Worm (Caenorhabditis elegans) whole organism, L1 larva: ENCODE measurements around the gene W02B12.1.

Source experiments
- C04F5.9 ChIP-seq: sonication (generic microtip); optimal IDR thresholded peaks from 2 replicates; lab custom pipeline; 2016; ENCODE audit warnings: missing genetic modification characterization, missing compliant biosample characterization
- C34B4.2 ChIP-seq: sonication (generic microtip); optimal IDR thresholded peaks from 2 replicates; lab custom pipeline; 2017; ENCODE audit warnings: mild to moderate bottlenecking, missing genetic modification characterization, missing compliant biosample characterization
- ama-1 ChIP-seq: fragments of 150-350 bp; optimal IDR thresholded peaks from 2 replicates; lab custom pipeline; 2014
- ceh-8 ChIP-seq: fragments of 200-800 bp; sonication (Bioruptor generic); optimal IDR thresholded peaks from 2 replicates; lab custom pipeline; 2018; ENCODE audit warnings: mild to moderate bottlenecking, missing genetic modification characterization, moderate library complexity, missing compliant biosample characterization
- ceh-88 ChIP-seq: fragments of 200-800 bp; sonication (Bioruptor generic); IDR thresholded peaks from 2 replicates; pipeline ENCODE4 v1.3.6; 2022; ENCODE audit warnings: missing genetic modification characterization, missing compliant biosample characterization
- ceh-90 ChIP-seq: sonication (generic microtip); optimal IDR thresholded peaks from 2 replicates; lab custom pipeline; 2016; ENCODE audit warnings: missing genetic modification characterization, missing compliant biosample characterization
- dpl-1 ChIP-seq, 3 experiments: fragments of 150-350 bp in 2 of 3; sonication (generic microtip) in 1 of 3; optimal IDR thresholded peaks; 2 replicates each; lab custom pipeline; 2014 to 2017; ENCODE audit warnings: missing biosample characterization in 3 of 3, missing genetic modification characterization in 3 of 3, missing genetic modification reagents in 3 of 3
- dsc-1 ChIP-seq: sonication (generic microtip); optimal IDR thresholded peaks from 2 replicates; lab custom pipeline; 2016; ENCODE audit warnings: mild to moderate bottlenecking, missing genetic modification characterization, missing compliant biosample characterization
- efl-1 ChIP-seq, 4 experiments: fragments of 150-350 bp; optimal IDR thresholded peaks in 3 of 4; peaks in 1 of 4; 1 replicate in 1 of 4; 2 replicates in 3 of 4; lab custom pipeline; 2014; ENCODE audit warnings: missing biosample characterization in 2 of 4, missing genetic modification characterization in 2 of 4, missing genetic modification reagents in 2 of 4
- efl-3 ChIP-seq: fragments of 200-800 bp; sonication (Bioruptor generic); optimal IDR thresholded peaks from 2 replicates; lab custom pipeline; 2018; ENCODE audit warnings: mild to moderate bottlenecking, missing genetic modification characterization, missing compliant biosample characterization
- egl-27 ChIP-seq, 2 experiments: fragments of 150-350 bp in 1 of 2; sonication (generic microtip); optimal IDR thresholded peaks; 3 replicates each; lab custom pipeline; 2017 to 2018; ENCODE audit warnings: missing biosample characterization in 2 of 2, missing genetic modification characterization in 2 of 2, missing genetic modification reagents in 2 of 2
- fkh-8 ChIP-seq: sonication (generic microtip); optimal IDR thresholded peaks from 2 replicates; lab custom pipeline; 2016; ENCODE audit warnings: mild to moderate bottlenecking, missing genetic modification characterization, missing compliant biosample characterization
- fos-1 ChIP-seq: fragments of 150-350 bp; optimal IDR thresholded peaks from 2 replicates; lab custom pipeline; 2014; ENCODE audit warnings: missing biosample characterization, missing genetic modification characterization
- grh-1 ChIP-seq: fragments of 200-800 bp; sonication (Bioruptor generic); IDR thresholded peaks from 2 replicates; pipeline ENCODE4 v1.3.6; 2022; ENCODE audit warnings: missing genetic modification reagents, missing genetic modification characterization, missing compliant biosample characterization
- irx-1 ChIP-seq: sonication (generic microtip); optimal IDR thresholded peaks from 2 replicates; lab custom pipeline; 2016; ENCODE audit warnings: missing genetic modification characterization, missing compliant biosample characterization
- isw-1 ChIP-seq: fragments of 200-800 bp; sonication (Bioruptor generic); IDR thresholded peaks from 2 replicates; pipeline ENCODE4 v1.3.6; 2022; ENCODE audit warnings: missing genetic modification characterization, missing compliant biosample characterization
- jun-1 ChIP-seq: fragments of 150-350 bp; optimal IDR thresholded peaks from 2 replicates; lab custom pipeline; 2014; ENCODE audit warnings: missing biosample characterization, missing genetic modification reagents, missing genetic modification characterization
- lin-13 ChIP-seq: fragments of 150-350 bp; optimal IDR thresholded peaks from 2 replicates; lab custom pipeline; 2014; ENCODE audit warnings: missing biosample characterization, missing genetic modification reagents, missing genetic modification characterization
- lin-14 ChIP-seq: fragments of 200-800 bp; sonication (Bioruptor generic); optimal IDR thresholded peaks from 2 replicates; lab custom pipeline; 2018; ENCODE audit warnings: mild to moderate bottlenecking, missing genetic modification characterization, moderate library complexity, missing compliant biosample characterization
- lin-15B ChIP-seq: fragments of 150-350 bp; sonication (generic microtip); optimal IDR thresholded peaks from 3 replicates; lab custom pipeline; 2014; ENCODE audit warnings: missing biosample characterization, missing genetic modification characterization
- lir-3 ChIP-seq: sonication (generic microtip); optimal IDR thresholded peaks from 2 replicates; lab custom pipeline; 2016; ENCODE audit warnings: mild to moderate bottlenecking, missing genetic modification characterization, moderate library complexity, missing compliant biosample characterization; ENCODE audit not compliant: poor library complexity
- lsy-2 ChIP-seq, 2 experiments: fragments of 150-350 bp; optimal IDR thresholded peaks; 2 replicates each; lab custom pipeline; 2014; ENCODE audit warnings: missing biosample characterization in 2 of 2, missing genetic modification characterization in 2 of 2
- mef-2 ChIP-seq: fragments of 150-350 bp; optimal IDR thresholded peaks from 2 replicates; lab custom pipeline; 2014; ENCODE audit warnings: missing biosample characterization, missing genetic modification characterization
- nhr-11 ChIP-seq: fragments of 150-350 bp; optimal IDR thresholded peaks from 2 replicates; lab custom pipeline; 2014; ENCODE audit warnings: missing biosample characterization, missing genetic modification characterization
- nhr-19 ChIP-seq: fragments of 200-800 bp; sonication (Bioruptor generic); conservative IDR thresholded peaks from 2 replicates; pipeline ENCODE4 v1.3.6; 2022; ENCODE audit warnings: missing genetic modification characterization, missing compliant biosample characterization
- nhr-20 ChIP-seq: sonication (generic microtip); optimal IDR thresholded peaks from 2 replicates; lab custom pipeline; 2016; ENCODE audit warnings: mild to moderate bottlenecking, missing genetic modification characterization, missing compliant biosample characterization
- nhr-237 ChIP-seq: fragments of 150-350 bp; optimal IDR thresholded peaks from 2 replicates; lab custom pipeline; 2014; ENCODE audit warnings: missing biosample characterization, missing genetic modification characterization
- nhr-47 ChIP-seq: sonication (generic microtip); optimal IDR thresholded peaks from 2 replicates; lab custom pipeline; 2016; ENCODE audit warnings: mild to moderate bottlenecking, missing genetic modification characterization, moderate library complexity, missing compliant biosample characterization
- nhr-71 ChIP-seq: sonication (generic microtip); optimal IDR thresholded peaks from 2 replicates; lab custom pipeline; 2016; ENCODE audit warnings: mild to moderate bottlenecking, missing genetic modification characterization, moderate library complexity, missing compliant biosample characterization
- nhr-76 ChIP-seq: sonication (generic microtip); optimal IDR thresholded peaks from 2 replicates; lab custom pipeline; 2017; ENCODE audit warnings: missing biosample characterization, missing genetic modification characterization
- nhr-84 ChIP-seq: sonication (generic microtip); optimal IDR thresholded peaks from 2 replicates; lab custom pipeline; 2017; ENCODE audit warnings: missing biosample characterization, missing genetic modification characterization
- nhr-85 ChIP-seq: sonication (generic microtip); peaks from one replicate; lab custom pipeline; 2016; ENCODE audit warnings: missing genetic modification characterization, inconsistent platforms, missing compliant biosample characterization
- pag-3 ChIP-seq: sonication (generic microtip); optimal IDR thresholded peaks from 2 replicates; lab custom pipeline; 2017; ENCODE audit warnings: missing genetic modification characterization, mild to moderate bottlenecking, missing compliant biosample characterization, antibody characterized with exemption, borderline replicate concordance; ENCODE audit not compliant: insufficient read depth
- pax-3 ChIP-seq: fragments of 200-800 bp; sonication (Bioruptor generic); optimal IDR thresholded peaks from 2 replicates; lab custom pipeline; 2018; ENCODE audit warnings: mild to moderate bottlenecking, missing genetic modification characterization, moderate library complexity, missing compliant biosample characterization
- rnt-1 ChIP-seq: sonication (generic microtip); optimal IDR thresholded peaks from 2 replicates; lab custom pipeline; 2016; ENCODE audit warnings: mild to moderate bottlenecking, missing genetic modification characterization, moderate library complexity, missing compliant biosample characterization
- snpc-4 ChIP-seq: fragments of 150-350 bp; optimal IDR thresholded peaks from 2 replicates; lab custom pipeline; 2014; ENCODE audit warnings: missing biosample characterization, missing genetic modification characterization
- snu-23 ChIP-seq: sonication (generic microtip); optimal IDR thresholded peaks from 2 replicates; lab custom pipeline; 2016; ENCODE audit warnings: missing genetic modification characterization, missing compliant biosample characterization
- sox-4 ChIP-seq: sonication (generic microtip); optimal IDR thresholded peaks from 2 replicates; lab custom pipeline; 2016; ENCODE audit warnings: missing genetic modification characterization, missing compliant biosample characterization
- tbx-2 ChIP-seq: sonication (generic microtip); optimal IDR thresholded peaks from 2 replicates; lab custom pipeline; 2016; ENCODE audit warnings: missing genetic modification characterization, missing compliant biosample characterization
- unc-130 ChIP-seq: fragments of 150-350 bp; optimal IDR thresholded peaks from 2 replicates; lab custom pipeline; 2017; ENCODE audit warnings: missing biosample characterization, missing genetic modification characterization, inconsistent platforms
- unc-30 ChIP-seq: sonication (generic microtip); optimal IDR thresholded peaks from 2 replicates; lab custom pipeline; 2017; ENCODE audit warnings: missing biosample characterization, missing genetic modification characterization
- unc-62 ChIP-seq: fragments of 150-350 bp; optimal IDR thresholded peaks from 2 replicates; lab custom pipeline; 2014; ENCODE audit warnings: missing biosample characterization, missing genetic modification reagents, missing genetic modification characterization
- unc-98 ChIP-seq: fragments of 200-800 bp; sonication (Bioruptor generic); IDR thresholded peaks from 2 replicates; pipeline ENCODE4 v1.3.6; 2022; ENCODE audit warnings: missing genetic modification characterization, missing compliant biosample characterization
- vab-15 ChIP-seq: sonication (generic microtip); optimal IDR thresholded peaks from 2 replicates; lab custom pipeline; 2017; ENCODE audit warnings: missing genotype, mild to moderate bottlenecking, missing genetic modification characterization, missing compliant biosample characterization
- xbp-1 ChIP-seq: sonication (generic microtip); optimal IDR thresholded peaks from 2 replicates; lab custom pipeline; 2016; ENCODE audit warnings: missing genetic modification characterization, missing compliant biosample characterization
- zag-1 ChIP-seq: fragments of 150-350 bp; optimal IDR thresholded peaks from 2 replicates; lab custom pipeline; 2014; ENCODE audit warnings: missing biosample characterization, missing genetic modification characterization
- zip-4 ChIP-seq: fragments of 200-800 bp; sonication (Bioruptor generic); optimal IDR thresholded peaks from 2 replicates; lab custom pipeline; 2018; ENCODE audit warnings: mild to moderate bottlenecking, missing genetic modification characterization, moderate library complexity, missing compliant biosample characterization

Gene W02B12.1

ce11 chrII:11459883-11460282 is 11.1 kb downstream of the W02B12.1 start:
- TF ChIP-seq efl-1 (optimal IDR thresholded peaks at IDR 0.05; lab: Kevin White, UChicago) (no peak), efl-1 (GFP tag; optimal IDR thresholded peaks at IDR 0.05 in 1 of 2; lab: Kevin White, UChicago) (peak in 1 of 2 experiments; percentile 38), lin-15B (tag; lab: Kevin White, UChicago) (no peak), ama-1 (lab: Kevin White, UChicago) (no peak)

- TF ChIP-seq ceh-90 (tag; lab: Kevin White, UChicago), result peak; percentile 46
- TF ChIP-seq lsy-2 (tag; optimal IDR thresholded peaks at IDR 0.05; lab: Kevin White, UChicago), result peak in 1 of 2 experiments; percentile 9
- no peak for TF ChIP-seq nhr-47 (tag; lab: Kevin White, UChicago)
- TF ChIP-seq lir-3 (tag; lab: Kevin White, UChicago), result peak; percentile 41
- no peak for TF ChIP-seq irx-1 (tag; lab: Kevin White, UChicago)
- TF ChIP-seq dpl-1 (GFP tag; optimal IDR thresholded peaks at IDR 0.05; lab: Kevin White, UChicago), result peak in 1 of 3 experiments; percentile 27
- no peak for TF ChIP-seq snu-23 (GFP tag; lab: Kevin White, UChicago)
- peak; percentile 9 to 31 for TF ChIP-seq efl-1 (optimal IDR thresholded peaks at IDR 0.05; lab: Kevin White, UChicago)
- peak; percentile 8 to 56 for TF ChIP-seq efl-1 (GFP tag; optimal IDR thresholded peaks at IDR 0.05 in 1 of 2; lab: Kevin White, UChicago)
- no peak for TF ChIP-seq mef-2 (tag; lab: Kevin White, UChicago)
- no peak for TF ChIP-seq snpc-4 (tag; lab: Kevin White, UChicago)
- TF ChIP-seq rnt-1 (tag; lab: Kevin White, UChicago), result peak; percentile 15
- no peak for TF ChIP-seq zag-1 (tag; lab: Kevin White, UChicago)
- TF ChIP-seq nhr-237 (tag; lab: Kevin White, UChicago), result no peak
- TF ChIP-seq pax-3 (tag; lab: Kevin White, UChicago), result no peak
- no peak for TF ChIP-seq tbx-2 (tag; lab: Kevin White, UChicago)
Observed at ce11 chrII:11463899-11464298, 15.1 kb downstream of the W02B12.1 start.

- peak; percentile 42 for TF ChIP-seq jun-1
- no peak for TF ChIP-seq unc-62 (GFP tag; lab: Kevin White, UChicago)
- TF ChIP-seq C34B4.2, result no peak
- peak; percentile 87 for TF ChIP-seq lin-14 (GFP tag; lab: Kevin White, UChicago)
- no peak for TF ChIP-seq C04F5.9 (tag; lab: Kevin White, UChicago)
- no peak for TF ChIP-seq egl-27 (tag; optimal IDR thresholded peaks at IDR 0.05; lab: Kevin White, UChicago)
- TF ChIP-seq sox-4 (tag; lab: Kevin White, UChicago), result no peak
- peak; percentile 83 for TF ChIP-seq nhr-85
- TF ChIP-seq nhr-19 (GFP tag; lab: Robert Waterston, UW), result peak; percentile 33
- TF ChIP-seq nhr-11 (tag; lab: Kevin White, UChicago), result no peak
- TF ChIP-seq unc-98 (GFP tag; lab: Robert Waterston, UW), result no peak
- no peak for TF ChIP-seq fos-1 (tag; lab: Kevin White, UChicago)
- no peak for TF ChIP-seq vab-15 (tag; lab: Kevin White, UChicago)
- no peak for TF ChIP-seq isw-1 (GFP tag; lab: Robert Waterston, UW)
- peak; percentile 68 for TF ChIP-seq nhr-20
- no peak for TF ChIP-seq lin-15B (tag; lab: Kevin White, UChicago)
- no peak for TF ChIP-seq ceh-88 (GFP tag; lab: Robert Waterston, UW)
- TF ChIP-seq pag-3 (tag; lab: Kevin White, UChicago), result no peak
- TF ChIP-seq zip-4, result no peak
- peak; percentile 60 for TF ChIP-seq snu-23 (GFP tag; lab: Kevin White, UChicago)
- TF ChIP-seq xbp-1 (tag; lab: Kevin White, UChicago), result peak; percentile 24
- no peak for TF ChIP-seq fkh-8 (tag; lab: Kevin White, UChicago)
- peak; percentile 36 for TF ChIP-seq dsc-1 (tag; lab: Kevin White, UChicago)
- no peak for TF ChIP-seq grh-1 (GFP tag; lab: Robert Waterston, UW)
- TF ChIP-seq nhr-71 (tag; lab: Kevin White, UChicago), result peak; percentile 57
- TF ChIP-seq lin-13 (GFP tag; lab: Kevin White, UChicago), result no peak
- TF ChIP-seq ceh-8, result no peak
- no peak for TF ChIP-seq unc-30 (tag; lab: Kevin White, UChicago)
- TF ChIP-seq lir-3 (tag; lab: Kevin White, UChicago), result peak; percentile 32
- TF ChIP-seq efl-3 (GFP tag; lab: Kevin White, UChicago), result no peak
- TF ChIP-seq unc-130 (tag; lab: Kevin White, UChicago), result no peak
- TF ChIP-seq nhr-47 (tag; lab: Kevin White, UChicago), result peak; percentile 16
- no peak for TF ChIP-seq nhr-76 (tag; lab: Kevin White, UChicago)
- peak; percentile 28 to 57 for TF ChIP-seq lsy-2 (tag; optimal IDR thresholded peaks at IDR 0.05; lab: Kevin White, UChicago)
- no peak for TF ChIP-seq nhr-84 (tag; lab: Kevin White, UChicago)
- TF ChIP-seq rnt-1 (tag; lab: Kevin White, UChicago), result peak; percentile 61
Observed at ce11 chrII:11464427-11464944, 15.7 kb downstream of the W02B12.1 start, which contains the start of the genes aars-1 and rga-1. aars-1 (minus strand) TSS chrII:11464497. rga-1 (plus strand) TSS chrII:11464894.
